Worm (Caenorhabditis elegans) whole organism, L4 larva: ENCODE data around the gene Y54G2A.36.
"Not testable (repeated sequence)": the region's sequence is repeated elsewhere in the genome, so short reads cannot be mapped to it uniquely, and the experiment has no call there.

Experiments used
- F10B5.3 ChIP-seq: sonication (generic microtip); optimal IDR thresholded peaks from 2 replicates; lab custom pipeline; 2016; ENCODE audit warnings: mild to moderate bottlenecking, missing genetic modification characterization, missing compliant biosample characterization
- F37D6.2 ChIP-seq: sonication (generic microtip); optimal IDR thresholded peaks from 2 replicates; lab custom pipeline; 2016; ENCODE audit warnings: mild to moderate bottlenecking, missing genetic modification characterization, missing compliant biosample characterization
- T20F7.1 ChIP-seq: fragments of 200-800 bp; sonication (Bioruptor generic); optimal IDR thresholded peaks from 2 replicates; lab custom pipeline; 2018; ENCODE audit warnings: mild to moderate bottlenecking, missing genetic modification characterization, missing compliant biosample characterization
- Y105C5A.15 ChIP-seq: fragments of 200-800 bp; sonication (Bioruptor generic); IDR thresholded peaks from 2 replicates; pipeline ENCODE4 v1.3.6; 2022; ENCODE audit warnings: missing genetic modification characterization, missing compliant biosample characterization
- ZK546.5 ChIP-seq, 2 experiments: sonication (generic microtip); optimal IDR thresholded peaks; 2 replicates each; lab custom pipeline; 2017; ENCODE audit warnings: missing biosample characterization in 2 of 2, missing genetic modification characterization in 2 of 2
- aha-1 ChIP-seq: fragments of 150-350 bp; peaks from one replicate; lab custom pipeline; 2014; ENCODE audit warnings: missing biosample characterization, missing genetic modification characterization
- aly-2 ChIP-seq: sonication (generic microtip); optimal IDR thresholded peaks from 2 replicates; lab custom pipeline; 2018; ENCODE audit warnings: missing biosample characterization, missing genetic modification characterization
- ceh-20 ChIP-seq: fragments of 200-800 bp; sonication (Bioruptor generic); IDR thresholded peaks from 2 replicates; pipeline ENCODE4 v1.3.6; 2022; ENCODE audit warnings: missing genetic modification reagents, missing genetic modification characterization, missing compliant biosample characterization
- ces-1 ChIP-seq: fragments of 150-350 bp; sonication (generic microtip); optimal IDR thresholded peaks from 4 replicates; lab custom pipeline; 2014; ENCODE audit warnings: missing biosample characterization, missing genetic modification reagents, missing genetic modification characterization
- ctbp-1 ChIP-seq: fragments of 200-800 bp; sonication (Bioruptor generic); IDR thresholded peaks from 2 replicates; pipeline ENCODE4 v1.3.6; 2022; ENCODE audit warnings: missing genetic modification reagents, missing genetic modification characterization, missing compliant biosample characterization
- daf-16 ChIP-seq, 3 experiments: sonication (generic microtip); optimal IDR thresholded peaks; 2 replicates each; lab custom pipeline; 2016 to 2017; ENCODE audit warnings: missing genetic modification characterization in 3 of 3, missing genetic modification reagents in 3 of 3, mild to moderate bottlenecking in 2 of 3, missing compliant biosample characterization in 2 of 3, missing biosample characterization in 1 of 3, moderate library complexity in 1 of 3
- daf-19 ChIP-seq: fragments of 200-800 bp; sonication (Bioruptor generic); conservative IDR thresholded peaks from 2 replicates; pipeline ENCODE4 v1.3.6; 2022; ENCODE audit warnings: missing genetic modification characterization, missing compliant biosample characterization
- daf-8 ChIP-seq: fragments of 200-800 bp; sonication (Bioruptor generic); IDR thresholded peaks from 2 replicates; pipeline ENCODE4 v1.3.6; 2022; ENCODE audit warnings: missing genetic modification characterization, missing compliant biosample characterization
- dmd-8 ChIP-seq: fragments of 200-800 bp; sonication (Bioruptor generic); IDR thresholded peaks from 2 replicates; pipeline ENCODE4 v1.3.6; 2022; ENCODE audit warnings: missing genetic modification characterization, missing compliant biosample characterization
- egl-43 ChIP-seq: fragments of 200-800 bp; sonication (Bioruptor generic); IDR thresholded peaks from 2 replicates; pipeline ENCODE4 v1.3.6; 2022; ENCODE audit warnings: missing genetic modification reagents, missing genetic modification characterization, missing compliant biosample characterization
- fkh-10 ChIP-seq: fragments of 150-350 bp; optimal IDR thresholded peaks from 2 replicates; lab custom pipeline; 2014; ENCODE audit warnings: missing biosample characterization, missing genetic modification reagents, missing genetic modification characterization
- hlh-11 ChIP-seq: fragments of 200-800 bp; sonication (Bioruptor generic); optimal IDR thresholded peaks from 2 replicates; lab custom pipeline; 2018; ENCODE audit warnings: mild to moderate bottlenecking, missing genetic modification characterization, missing compliant biosample characterization
- hmg-1.1 ChIP-seq: fragments of 200-800 bp; sonication (Bioruptor generic); IDR thresholded peaks from 2 replicates; pipeline ENCODE4 v1.3.6; 2022; ENCODE audit warnings: missing genetic modification reagents, missing genetic modification characterization, missing compliant biosample characterization
- lim-7 ChIP-seq: fragments of 200-800 bp; sonication (Bioruptor generic); IDR thresholded peaks from 2 replicates; pipeline ENCODE4 v1.3.6; 2022; ENCODE audit warnings: missing genetic modification characterization, missing compliant biosample characterization
- lin-1 ChIP-seq: fragments of 200-800 bp; sonication (Bioruptor generic); IDR thresholded peaks from 2 replicates; pipeline ENCODE4 v1.3.6; 2022; ENCODE audit warnings: missing genetic modification reagents, missing genetic modification characterization, missing compliant biosample characterization
- lir-3 ChIP-seq: sonication (generic microtip); optimal IDR thresholded peaks from 2 replicates; lab custom pipeline; 2016; ENCODE audit warnings: mild to moderate bottlenecking, missing genetic modification characterization, missing compliant biosample characterization
- madf-5 ChIP-seq, 2 experiments: fragments of 200-800 bp; sonication (Bioruptor generic); IDR thresholded peaks; 2 replicates each; pipeline ENCODE4 v1.3.6; 2022; ENCODE audit warnings: missing compliant biosample characterization in 2 of 2, missing genetic modification characterization in 2 of 2
- mdl-1 ChIP-seq, 2 experiments: fragments of 150-350 bp in 1 of 2; sonication (generic microtip) in 1 of 2; optimal IDR thresholded peaks; 2 replicates each; lab custom pipeline; 2014 to 2017; ENCODE audit warnings: missing biosample characterization in 2 of 2, missing genetic modification characterization in 2 of 2
- mdt-29 ChIP-seq: fragments of 200-800 bp; sonication (Bioruptor generic); IDR thresholded peaks from 2 replicates; pipeline ENCODE4 v1.3.6; 2022; ENCODE audit warnings: missing genetic modification reagents, missing genetic modification characterization, missing compliant biosample characterization
- nhr-102 ChIP-seq: sonication (generic microtip); optimal IDR thresholded peaks from 2 replicates; lab custom pipeline; 2016; ENCODE audit warnings: mild to moderate bottlenecking, missing genetic modification characterization, moderate library complexity, missing compliant biosample characterization
- nhr-111 ChIP-seq: fragments of 200-800 bp; sonication (Bioruptor generic); optimal IDR thresholded peaks from 2 replicates; lab custom pipeline; 2018; ENCODE audit warnings: mild to moderate bottlenecking, missing genetic modification characterization, missing compliant biosample characterization
- nhr-237 ChIP-seq: sonication (generic microtip); optimal IDR thresholded peaks from 2 replicates; lab custom pipeline; 2017; ENCODE audit warnings: missing biosample characterization, missing genetic modification characterization
- nhr-28 ChIP-seq: fragments of 150-350 bp; optimal IDR thresholded peaks from 2 replicates; lab custom pipeline; 2014; ENCODE audit warnings: missing biosample characterization, missing genetic modification characterization
- nhr-42 ChIP-seq: fragments of 200-800 bp; sonication (Bioruptor generic); IDR thresholded peaks from 2 replicates; pipeline ENCODE4 v1.3.6; 2022; ENCODE audit warnings: missing genetic modification characterization, missing compliant biosample characterization
- nhr-48 ChIP-seq: sonication (generic microtip); optimal IDR thresholded peaks from 2 replicates; lab custom pipeline; 2016; ENCODE audit warnings: mild to moderate bottlenecking, missing genetic modification characterization, missing compliant biosample characterization
- nhr-6 ChIP-seq: fragments of 150-350 bp; optimal IDR thresholded peaks from 2 replicates; lab custom pipeline; 2014; ENCODE audit warnings: missing biosample characterization, missing genetic modification characterization
- php-3 ChIP-seq: fragments of 200-800 bp; sonication (Bioruptor generic); IDR thresholded peaks from 2 replicates; pipeline ENCODE4 v1.3.6; 2022; ENCODE audit warnings: missing genetic modification reagents, missing genetic modification characterization, missing compliant biosample characterization
- set-16 ChIP-seq: fragments of 200-800 bp; sonication (Bioruptor generic); IDR thresholded peaks from 2 replicates; pipeline ENCODE4 v1.3.6; 2022; ENCODE audit warnings: missing genetic modification reagents, missing genetic modification characterization, missing compliant biosample characterization
- unc-130 ChIP-seq: sonication (generic microtip); optimal IDR thresholded peaks from 2 replicates; lab custom pipeline; 2016; ENCODE audit warnings: missing genetic modification reagents, missing genetic modification characterization, missing compliant biosample characterization
- unc-39 ChIP-seq: sonication (generic microtip); optimal IDR thresholded peaks from 2 replicates; lab custom pipeline; 2017; ENCODE audit warnings: missing biosample characterization, missing genetic modification characterization
- unc-62 ChIP-seq, 3 experiments: fragments of 150-350 bp in 1 of 3; sonication (generic microtip); optimal IDR thresholded peaks in 2 of 3; peaks in 1 of 3; 1 replicate in 1 of 3; 2 replicates in 2 of 3; lab custom pipeline; 2014 to 2017; ENCODE audit warnings: missing biosample characterization in 3 of 3, missing genetic modification characterization in 3 of 3, missing genetic modification reagents in 3 of 3, missing genotype in 1 of 3
- zfp-3 ChIP-seq: fragments of 200-800 bp; sonication (Bioruptor generic); conservative IDR thresholded peaks from 2 replicates; pipeline ENCODE4 v1.3.6; 2022; ENCODE audit warnings: missing genetic modification reagents, missing genetic modification characterization, missing compliant biosample characterization
- zip-11 ChIP-seq: fragments of 200-800 bp; sonication (Bioruptor generic); IDR thresholded peaks from 2 replicates; pipeline ENCODE4 v1.3.6; 2022; ENCODE audit warnings: missing genetic modification characterization, missing compliant biosample characterization

Y54G2A.36 gene

ce11 chrIV:2855056-2855752 lies 42.3 kb upstream of the Y54G2A.36 start (continued):
- TF ChIP-seq daf-19 (GFP tag; lab: Robert Waterston, UW), result no peak
- no peak for TF ChIP-seq madf-5 (GFP tag; IDR thresholded peaks at IDR 0.05; lab: Robert Waterston, UW)
- no peak for TF ChIP-seq mdl-1 (tag; optimal IDR thresholded peaks at IDR 0.05; lab: Kevin White, UChicago)
- TF ChIP-seq unc-130 (GFP tag; lab: Kevin White, UChicago), result no peak
- TF ChIP-seq hlh-11 (tag; lab: Kevin White, UChicago), result peak; percentile 77
- peak; percentile 60 for TF ChIP-seq nhr-48 (tag; lab: Kevin White, UChicago)
- TF ChIP-seq nhr-102 (tag; lab: Kevin White, UChicago), result peak; percentile 46
- TF ChIP-seq egl-43, result 0 out of 2 replicates have a peak, but pooled peaks have one; percentile 8
- no peak for TF ChIP-seq zip-11 (GFP tag; lab: Robert Waterston, UW)
- TF ChIP-seq set-16 (GFP tag; lab: Robert Waterston, UW), result peak; percentile 84
- TF ChIP-seq ZK546.5 (tag; optimal IDR thresholded peaks at IDR 0.05; lab: Kevin White, UChicago), result no peak
- no peak for TF ChIP-seq nhr-237
- no peak for TF ChIP-seq unc-39
- TF ChIP-seq aha-1, result no peak
- TF ChIP-seq nhr-28 (tag; lab: Kevin White, UChicago), result peak; percentile 73
- TF ChIP-seq php-3 (GFP tag; lab: Robert Waterston, UW), result peak; percentile 100
- TF ChIP-seq, all 104 proteins: peak for 16

- TF ChIP-seq hmg-1.1 (GFP tag; lab: Robert Waterston, UW), result no peak
- no peak for TF ChIP-seq aly-2 (tag; lab: Kevin White, UChicago)
- no peak for TF ChIP-seq nhr-6 (tag; lab: Kevin White, UChicago)
- TF ChIP-seq ces-1 (GFP tag; lab: Kevin White, UChicago), result peak; percentile 44
- TF ChIP-seq ctbp-1 (GFP tag; lab: Robert Waterston, UW), result peak; percentile 40; the same call in 1 of the 2 replicates
- peak; percentile 85 for TF ChIP-seq fkh-10 (GFP tag; lab: Kevin White, UChicago)
- TF ChIP-seq, all 104 proteins: peak for 3
Measured at ce11 chrIV:2858734-2859133, 38.8 kb upstream of the Y54G2A.36 start.

ce11 chrIV:2864743-2865142 lies 32.8 kb upstream of the Y54G2A.36 start, which contains the start of gene Y54G2A.16:
TSS of gene Y54G2A.16 (minus strand) at chrIV:2864843.
- no peak for TF ChIP-seq F37D6.2
- no peak for TF ChIP-seq daf-16 (GFP tag; optimal IDR thresholded peaks at IDR 0.05; lab: Kevin White, UChicago)
- no peak for TF ChIP-seq daf-16 (tag; optimal IDR thresholded peaks at IDR 0.05; lab: Kevin White, UChicago)
- TF ChIP-seq nhr-6 (tag; lab: Kevin White, UChicago), result no peak
- TF ChIP-seq nhr-111 (GFP tag; lab: Kevin White, UChicago), result no peak

- TF ChIP-seq aha-1 (peak; percentile 19), set-16 (GFP tag; lab: Robert Waterston, UW) (0 out of 2 replicates have a peak, but pooled peaks have one; percentile 9), unc-62 (GFP tag; optimal IDR thresholded peaks at IDR 0.05 in 1 of 2; lab: Kevin White, UChicago) (peak in 1 of 2 experiments; percentile 93)
- TF ChIP-seq unc-62 (tag; optimal IDR thresholded peaks at IDR 0.05; lab: Kevin White, UChicago), result not testable (repeated sequence)
Measured at ce11 chrIV:2884134-2884533, 13.4 kb upstream of the Y54G2A.36 start.

ce11 chrIV:2885260-2885659 lies 12.2 kb upstream of the Y54G2A.36 start:
- TF ChIP-seq daf-8 (GFP tag; lab: Robert Waterston, UW) (no peak), lim-7 (no peak), lin-1 (no peak), nhr-111 (GFP tag; lab: Kevin White, UChicago) (no peak), nhr-102 (tag; lab: Kevin White, UChicago) (no peak), nhr-42 (GFP tag; lab: Robert Waterston, UW) (no peak), lir-3 (no peak), nhr-28 (tag; lab: Kevin White, UChicago) (no peak), dmd-8 (no peak), zfp-3 (GFP tag; lab: Robert Waterston, UW) (no peak), mdt-29 (GFP tag; lab: Robert Waterston, UW) (no peak), T20F7.1 (GFP tag; lab: Kevin White, UChicago) (no peak), Y105C5A.15 (GFP tag; lab: Robert Waterston, UW) (no peak), F10B5.3 (no peak), fkh-10 (GFP tag; lab: Kevin White, UChicago) (no peak), ceh-20 (GFP tag; lab: Robert Waterston, UW) (no peak)
